Fruit fly (Drosophila melanogaster) whole organism, embryonic: ENCODE data around the gene Chrac-14.

Source experiments
- B-H2 ChIP-seq: fragments of 200-800 bp; sonication (Bioruptor generic); optimal IDR thresholded peaks from 2 replicates; lab custom pipeline; 2018; ENCODE audit warnings: missing biosample characterization, mild to moderate bottlenecking, missing genetic modification characterization
- BEAF-32 ChIP-seq: fragments of 200-800 bp; sonication (Bioruptor generic); optimal IDR thresholded peaks from 3 replicates; lab custom pipeline; 2017; ENCODE audit warnings: missing biosample characterization, missing genetic modification characterization, mild to moderate bottlenecking, moderate library complexity, missing genetic modification reagents
- CG10654 ChIP-seq: fragments of 200-800 bp; sonication (Bioruptor generic); optimal IDR thresholded peaks from 2 replicates; lab custom pipeline; 2016; ENCODE audit warnings: missing biosample characterization, missing genetic modification characterization
- CG11695 ChIP-seq: fragments of 200-800 bp; sonication (Bioruptor generic); IDR thresholded peaks from 3 replicates; pipeline ENCODE4 v1.3.6; 2022; ENCODE audit warnings: missing biosample characterization, missing genetic modification characterization
- CG12219 ChIP-seq: fragments of 200-800 bp; sonication (Bioruptor generic); optimal IDR thresholded peaks from 3 replicates; lab custom pipeline; 2018; ENCODE audit warnings: missing biosample characterization, mild to moderate bottlenecking, missing genetic modification characterization
- CG1233 ChIP-seq: fragments of 200-800 bp; sonication (Bioruptor generic); optimal IDR thresholded peaks from 4 replicates; lab custom pipeline; 2018; ENCODE audit warnings: missing biosample characterization, mild to moderate bottlenecking, missing genetic modification characterization
- CG12942 ChIP-seq: fragments of 200-800 bp; sonication (Bioruptor generic); optimal IDR thresholded peaks from 3 replicates; lab custom pipeline; 2016; ENCODE audit warnings: missing biosample characterization, missing genetic modification characterization
- CG14860 ChIP-seq: fragments of 200-800 bp; sonication (Bioruptor generic); IDR thresholded peaks from 3 replicates; pipeline ENCODE4 v1.3.6; 2022; ENCODE audit warnings: missing biosample characterization, missing genetic modification characterization; ENCODE audit not compliant: partially characterized antibody
- CG14965 ChIP-seq: fragments of 200-800 bp; sonication (Bioruptor generic); optimal IDR thresholded peaks from 2 replicates; lab custom pipeline; 2016; ENCODE audit warnings: missing biosample characterization, missing genetic modification characterization, borderline replicate concordance
- CG17912 ChIP-seq: fragments of 200-800 bp; sonication (Bioruptor generic); optimal IDR thresholded peaks from 2 replicates; lab custom pipeline; 2018; ENCODE audit warnings: missing biosample characterization, mild to moderate bottlenecking, missing genetic modification characterization
- CG3726 ChIP-seq: fragments of 200-800 bp; sonication (Bioruptor generic); IDR thresholded peaks from 3 replicates; pipeline ENCODE4, ENCODE4 v1.3.6; 2022; ENCODE audit warnings: missing biosample characterization, missing genetic modification characterization
- CG3847 ChIP-seq: fragments of 200-800 bp; sonication (Bioruptor generic); IDR thresholded peaks from 2 replicates; pipeline ENCODE4 v1.3.6; 2022; ENCODE audit warnings: missing biosample characterization, missing genetic modification characterization
- CG4282 ChIP-seq: fragments of 200-800 bp; sonication (Bioruptor generic); optimal IDR thresholded peaks from 2 replicates; lab custom pipeline; 2016; ENCODE audit warnings: missing biosample characterization, missing genetic modification characterization
- CG4404 ChIP-seq: fragments of 200-800 bp; sonication (Bioruptor generic); IDR thresholded peaks from 2 replicates; pipeline ENCODE4 v1.3.6; 2022; ENCODE audit warnings: missing biosample characterization, missing genetic modification characterization
- CG4707 ChIP-seq: fragments of 200-800 bp; sonication (Bioruptor generic); optimal IDR thresholded peaks from 2 replicates; lab custom pipeline; 2018; ENCODE audit warnings: missing biosample characterization, mild to moderate bottlenecking, missing genetic modification characterization, moderate library complexity
- CG6791 ChIP-seq: fragments of 200-800 bp; sonication (Bioruptor generic); IDR thresholded peaks from 3 replicates; pipeline ENCODE4 v1.3.6; 2022; ENCODE audit warnings: missing biosample characterization, missing genetic modification characterization; ENCODE audit not compliant: partially characterized antibody
- CG7786 ChIP-seq: fragments of 200-800 bp; sonication (Bioruptor generic); optimal IDR thresholded peaks from 2 replicates; lab custom pipeline; 2016; ENCODE audit warnings: missing biosample characterization, missing genetic modification characterization
- CG8089 ChIP-seq: fragments of 200-800 bp; sonication (Bioruptor generic); optimal IDR thresholded peaks from 3 replicates; lab custom pipeline; 2016; ENCODE audit warnings: missing biosample characterization, missing genetic modification characterization
- CG9797 ChIP-seq: fragments of 200-800 bp; sonication (Bioruptor generic); optimal IDR thresholded peaks from 3 replicates; lab custom pipeline; 2018; ENCODE audit warnings: missing biosample characterization, mild to moderate bottlenecking, missing genetic modification characterization
- Dek ChIP-seq: fragments of 200-800 bp; sonication (Bioruptor generic); optimal IDR thresholded peaks from 3 replicates; lab custom pipeline; 2019; ENCODE audit warnings: missing biosample characterization, mild to moderate bottlenecking, missing genetic modification characterization, moderate library complexity
- Fer3 ChIP-seq: fragments of 200-800 bp; sonication (Bioruptor generic); optimal IDR thresholded peaks from 2 replicates; lab custom pipeline; 2018; ENCODE audit warnings: missing biosample characterization, mild to moderate bottlenecking, missing genetic modification characterization, moderate library complexity
- Hand ChIP-seq: fragments of 200-800 bp; sonication (Bioruptor generic); optimal IDR thresholded peaks from 2 replicates; lab custom pipeline; 2017; ENCODE audit warnings: mild to moderate bottlenecking, missing biosample characterization, missing genetic modification reagents, missing genetic modification characterization
- Lhr ChIP-seq: fragments of 200-800 bp; sonication (Bioruptor generic); optimal IDR thresholded peaks from 3 replicates; lab custom pipeline; 2017; ENCODE audit warnings: mild to moderate bottlenecking, missing biosample characterization, missing genetic modification reagents, missing genetic modification characterization
- MESR4 ChIP-seq: fragments of 200-800 bp; sonication (Bioruptor generic); optimal IDR thresholded peaks from 2 replicates; lab custom pipeline; 2018; ENCODE audit warnings: missing biosample characterization, mild to moderate bottlenecking, missing genetic modification characterization, moderate library complexity
- Mad ChIP-seq: fragments of 200-800 bp; sonication (Bioruptor generic); optimal IDR thresholded peaks from 2 replicates; lab custom pipeline; 2016; ENCODE audit warnings: missing biosample characterization, missing genetic modification characterization
- Neu2 ChIP-seq: fragments of 200-800 bp; sonication (Bioruptor generic); optimal IDR thresholded peaks from 3 replicates; lab custom pipeline; 2016; ENCODE audit warnings: missing biosample characterization, missing genetic modification characterization, borderline replicate concordance
- Opbp ChIP-seq: fragments of 200-800 bp; sonication (Bioruptor generic); IDR thresholded peaks from 3 replicates; pipeline ENCODE4 v1.3.6; 2022; ENCODE audit warnings: missing biosample characterization, missing genetic modification characterization; ENCODE audit not compliant: partially characterized antibody
- PHDP ChIP-seq: fragments of 200-800 bp; sonication (Bioruptor generic); optimal IDR thresholded peaks from 3 replicates; lab custom pipeline; 2018; ENCODE audit warnings: missing biosample characterization, mild to moderate bottlenecking, missing genetic modification characterization, moderate library complexity
- Sox100B ChIP-seq: fragments of 200-800 bp; sonication (Bioruptor generic); optimal IDR thresholded peaks from 3 replicates; lab custom pipeline; 2018; ENCODE audit warnings: missing biosample characterization, mild to moderate bottlenecking, missing genetic modification characterization
- Sox102F ChIP-seq: fragments of 200-800 bp; sonication (Bioruptor generic); optimal IDR thresholded peaks from 2 replicates; lab custom pipeline; 2018; ENCODE audit warnings: missing biosample characterization, mild to moderate bottlenecking, missing genetic modification characterization, moderate library complexity
- bab2 ChIP-seq: fragments of 200-800 bp; sonication (Bioruptor generic); optimal IDR thresholded peaks from 2 replicates; lab custom pipeline; 2016; ENCODE audit warnings: missing biosample characterization, missing genetic modification characterization
- btn ChIP-seq: fragments of 200-800 bp; sonication (Bioruptor generic); optimal IDR thresholded peaks from 2 replicates; lab custom pipeline; 2016; ENCODE audit warnings: missing biosample characterization, missing genetic modification characterization
- cato ChIP-seq: fragments of 200-800 bp; sonication (Bioruptor generic); optimal IDR thresholded peaks from 2 replicates; lab custom pipeline; 2016; ENCODE audit warnings: missing biosample characterization, missing genetic modification characterization, borderline replicate concordance
- chn ChIP-seq: fragments of 200-800 bp; sonication (Bioruptor generic); optimal IDR thresholded peaks from 2 replicates; lab custom pipeline; 2016; ENCODE audit warnings: missing biosample characterization, missing genetic modification characterization
- crol ChIP-seq: fragments of 200-800 bp; sonication (Bioruptor generic); IDR thresholded peaks from 2 replicates; pipeline ENCODE4 v1.3.6; 2022; ENCODE audit warnings: missing biosample characterization, missing genetic modification characterization
- dysf ChIP-seq: fragments of 200-800 bp; sonication (Bioruptor generic); IDR thresholded peaks from 3 replicates; pipeline ENCODE4 v1.3.6; 2022; ENCODE audit warnings: missing biosample characterization, missing genetic modification characterization
- emc ChIP-seq: fragments of 200-800 bp; sonication (Bioruptor generic); optimal IDR thresholded peaks from 2 replicates; lab custom pipeline; 2016; ENCODE audit warnings: missing biosample characterization, missing genetic modification characterization
- ind ChIP-seq: fragments of 200-800 bp; sonication (Bioruptor generic); optimal IDR thresholded peaks from 3 replicates; lab custom pipeline; 2016; ENCODE audit warnings: missing biosample characterization, missing genetic modification characterization
- jigr1 ChIP-seq: fragments of 200-800 bp; sonication (Bioruptor generic); IDR thresholded peaks from 3 replicates; pipeline ENCODE4 v1.3.6; 2022; ENCODE audit warnings: missing biosample characterization, missing genetic modification characterization
- luna ChIP-seq: fragments of 200-800 bp; sonication (Bioruptor generic); optimal IDR thresholded peaks from 2 replicates; lab custom pipeline; 2016; ENCODE audit warnings: missing biosample characterization, missing genetic modification characterization
- oc ChIP-seq: fragments of 200-800 bp; sonication (Bioruptor generic); optimal IDR thresholded peaks from 2 replicates; lab custom pipeline; 2018; ENCODE audit warnings: missing biosample characterization, mild to moderate bottlenecking, missing genetic modification characterization, moderate library complexity
- pfk ChIP-seq: fragments of 200-800 bp; sonication (Bioruptor generic); optimal IDR thresholded peaks from 2 replicates; lab custom pipeline; 2018; ENCODE audit warnings: missing biosample characterization, mild to moderate bottlenecking, missing genetic modification characterization, moderate library complexity
- prd ChIP-seq, 3 experiments: fragments of >200 bp in 2 of 3; fragments of 200-800 bp in 1 of 3; sonication (Bioruptor generic) in 1 of 3; optimal IDR thresholded peaks in 2 of 3; IDR thresholded peaks in 1 of 3; 2 replicates in 2 of 3; 3 replicates in 1 of 3; pipeline versions ENCODE4 v1.3.6 to Lab custom; 2017 to 2022; ENCODE audit warnings: missing biosample characterization in 1 of 3, missing genetic modification characterization in 1 of 3
- pros ChIP-seq: fragments of 200-800 bp; sonication (Bioruptor generic); optimal IDR thresholded peaks from 3 replicates; lab custom pipeline; 2019; ENCODE audit warnings: missing biosample characterization, mild to moderate bottlenecking, missing genetic modification characterization, moderate library complexity
- pzg ChIP-seq: fragments of 200-800 bp; sonication (Bioruptor generic); optimal IDR thresholded peaks from 3 replicates; lab custom pipeline; 2018; ENCODE audit warnings: missing biosample characterization, mild to moderate bottlenecking, missing genetic modification characterization, moderate library complexity
- sens ChIP-seq: fragments of 200-800 bp; sonication (Bioruptor generic); peaks from one replicate; lab custom pipeline; 2016; ENCODE audit warnings: missing biosample characterization, missing genetic modification characterization
- shn ChIP-seq: fragments of 200-800 bp; sonication (Bioruptor generic); optimal IDR thresholded peaks from 3 replicates; lab custom pipeline; 2016; ENCODE audit warnings: missing biosample characterization, missing genetic modification characterization
- trh ChIP-seq: fragments of 200-800 bp; sonication (Bioruptor generic); optimal IDR thresholded peaks from 2 replicates; lab custom pipeline; 2016; ENCODE audit warnings: missing biosample characterization, missing genetic modification characterization
- tup ChIP-seq: fragments of 200-800 bp; sonication (Bioruptor generic); optimal IDR thresholded peaks from 2 replicates; lab custom pipeline; 2016; ENCODE audit warnings: missing biosample characterization, mild to moderate bottlenecking, missing genetic modification characterization, moderate library complexity
- unc-4 ChIP-seq: fragments of 200-800 bp; sonication (Bioruptor generic); IDR thresholded peaks from 2 replicates; pipeline ENCODE4 v1.3.6; 2022; ENCODE audit warnings: missing biosample characterization, missing genetic modification characterization; ENCODE audit not compliant: partially characterized antibody
- yki ChIP-seq: fragments of >200 bp; optimal IDR thresholded peaks from 3 replicates; lab custom pipeline; 2018

The Chrac-14 gene

dm6 chr2L:8437176-8437575, at the start of gene Chrac-14, which contains the start of gene D12 (continued):
- no peak for TF ChIP-seq CG1233 (GFP tag; lab: Kevin White, UChicago)
- peak; percentile 14 for TF ChIP-seq CG7786 (GFP tag; lab: Kevin White, UChicago)
- no peak for TF ChIP-seq Sox100B (GFP tag; lab: Kevin White, UChicago)
- no peak for TF ChIP-seq CG12942
- no peak for TF ChIP-seq Fer3 (tag; lab: Kevin White, UChicago)
- no peak for TF ChIP-seq Dek (tag; lab: Kevin White, UChicago)
- no peak for TF ChIP-seq Hand (GFP tag; lab: Kevin White, UChicago)
- peak; percentile 42 for TF ChIP-seq MESR4 (GFP tag; lab: Kevin White, UChicago)
- no peak for TF ChIP-seq CG14965 (GFP tag; lab: Kevin White, UChicago)
- TF ChIP-seq tup (GFP tag; lab: Kevin White, UChicago), result no peak
- no peak for TF ChIP-seq CG12219 (GFP tag; lab: Kevin White, UChicago)
- TF ChIP-seq prd (optimal IDR thresholded peaks at IDR 0.05; lab: Kevin White, UChicago), result no peak
- no peak for TF ChIP-seq prd (GFP tag; IDR thresholded peaks at IDR 0.05; lab: Robert Waterston, UW)
- TF ChIP-seq emc, result no peak
- no peak for TF ChIP-seq trh
- TF ChIP-seq B-H2 (GFP tag; lab: Kevin White, UChicago), result peak; percentile 15
- TF ChIP-seq CG17912, result no peak
- no peak for TF ChIP-seq oc (tag; lab: Kevin White, UChicago)
- no peak for TF ChIP-seq chn (GFP tag; lab: Kevin White, UChicago)
- no peak for TF ChIP-seq Sox102F (GFP tag; lab: Kevin White, UChicago)
- 0 out of 3 replicates have a peak, but pooled peaks have one; percentile 7 for TF ChIP-seq Opbp (GFP tag; lab: Robert Waterston, UW)
- TF ChIP-seq crol (GFP tag; lab: Robert Waterston, UW), result no peak
- TF ChIP-seq yki, result no peak
- peak; percentile 53 for TF ChIP-seq sens (GFP tag; lab: Kevin White, UChicago)
- TF ChIP-seq jigr1, result no peak
- no peak for TF ChIP-seq Lhr
- TF ChIP-seq BEAF-32, result peak; percentile 26
- TF ChIP-seq CG10654 (GFP tag; lab: Kevin White, UChicago), result no peak
- no peak for TF ChIP-seq bab2 (GFP tag; lab: Kevin White, UChicago)
- no peak for TF ChIP-seq btn
- TF ChIP-seq CG9797 (GFP tag; lab: Kevin White, UChicago), result no peak
- TF ChIP-seq shn (GFP tag; lab: Kevin White, UChicago), result no peak
- 0 out of 3 replicates have a peak, but pooled peaks have one; percentile 15 for TF ChIP-seq dysf (GFP tag; lab: Robert Waterston, UW)
- peak; percentile 18 for TF ChIP-seq CG8089 (GFP tag; lab: Kevin White, UChicago)
- no peak for TF ChIP-seq pros (GFP tag; lab: Kevin White, UChicago)
- TF ChIP-seq CG3726 (GFP tag; lab: Robert Waterston, UW), result no peak
- no peak for TF ChIP-seq CG4707
- no peak for TF ChIP-seq CG6791 (GFP tag; lab: Robert Waterston, UW)
- peak; percentile 65 for TF ChIP-seq CG3847 (GFP tag; lab: Robert Waterston, UW)
- TF ChIP-seq Mad, result no peak
- no peak for TF ChIP-seq PHDP
- no peak for TF ChIP-seq unc-4
- TF ChIP-seq Neu2 (GFP tag; lab: Kevin White, UChicago), result no peak
- no peak for TF ChIP-seq CG11695
- TF ChIP-seq pzg, result peak; percentile 60
- peak; percentile 11 for TF ChIP-seq luna (GFP tag; lab: Kevin White, UChicago)
- TF ChIP-seq cato (GFP tag; lab: Kevin White, UChicago), result no peak
- TF ChIP-seq ind (GFP tag; lab: Kevin White, UChicago), result peak; percentile 25
- TF ChIP-seq pfk (GFP tag; lab: Kevin White, UChicago), result no peak
- TF ChIP-seq CG14860, result no peak
- TF ChIP-seq CG4404 (GFP tag; lab: Robert Waterston, UW), result no peak
- peak; percentile 0 for TF ChIP-seq CG4282 (GFP tag; lab: Kevin White, UChicago)
